Fruit fly (Drosophila melanogaster) Kc167 (cell line): ENCODE results near the gene Jasper.

Experiments used
- Myc ChIP-seq: fragments of >200 bp; optimal IDR thresholded peaks from 2 replicates; lab custom pipeline; 2017; ENCODE audit warnings: missing external identifiers
- Sin3A ChIP-seq: fragments of >200 bp; optimal IDR thresholded peaks from 2 replicates; lab custom pipeline; 2018; ENCODE audit warnings: missing external identifiers
- h ChIP-seq: fragments of >200 bp; optimal IDR thresholded peaks from 3 replicates; lab custom pipeline; 2018; ENCODE audit warnings: missing external identifiers
- insv ChIP-seq: fragments of >200 bp; optimal IDR thresholded peaks from 3 replicates; lab custom pipeline; 2018; ENCODE audit warnings: missing external identifiers
- psq ChIP-seq: fragments of >200 bp; optimal IDR thresholded peaks from 2 replicates; lab custom pipeline; 2017; ENCODE audit warnings: missing external identifiers
- ttk ChIP-seq: sonication (Bioruptor generic); optimal IDR thresholded peaks from 2 replicates; lab custom pipeline; 2017; ENCODE audit warnings: missing external identifiers

Gene Jasper

DNA sequence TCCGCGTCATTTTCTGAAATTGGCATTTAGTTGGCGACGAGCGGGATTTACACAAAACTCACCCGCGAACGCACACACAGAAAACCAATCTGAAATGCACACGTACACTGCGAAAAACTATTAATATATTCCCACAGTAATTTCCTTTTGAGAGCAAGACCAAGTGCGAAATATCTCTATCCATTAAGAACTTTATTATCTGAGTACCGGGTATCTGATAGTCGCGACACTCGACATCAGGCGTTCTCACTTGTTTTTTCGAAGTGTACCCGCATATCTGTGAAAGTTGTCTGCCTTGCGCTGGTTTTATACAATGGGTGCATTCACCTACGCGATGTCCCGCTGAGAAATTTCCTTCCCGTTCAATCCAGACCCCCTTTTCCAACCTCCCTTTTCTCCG is 23.8 kb downstream of the Jasper start:
- TF ChIP-seq insv (lab: Kevin White, UChicago): no peak
- no peak for TF ChIP-seq h
- no peak for TF ChIP-seq Myc (lab: Kevin White, UChicago)
- no peak for TF ChIP-seq ttk (lab: Kevin White, UChicago)
- no peak for TF ChIP-seq Sin3A (lab: Kevin White, UChicago)
- TF ChIP-seq psq (lab: Kevin White, UChicago): no peak

DNA sequence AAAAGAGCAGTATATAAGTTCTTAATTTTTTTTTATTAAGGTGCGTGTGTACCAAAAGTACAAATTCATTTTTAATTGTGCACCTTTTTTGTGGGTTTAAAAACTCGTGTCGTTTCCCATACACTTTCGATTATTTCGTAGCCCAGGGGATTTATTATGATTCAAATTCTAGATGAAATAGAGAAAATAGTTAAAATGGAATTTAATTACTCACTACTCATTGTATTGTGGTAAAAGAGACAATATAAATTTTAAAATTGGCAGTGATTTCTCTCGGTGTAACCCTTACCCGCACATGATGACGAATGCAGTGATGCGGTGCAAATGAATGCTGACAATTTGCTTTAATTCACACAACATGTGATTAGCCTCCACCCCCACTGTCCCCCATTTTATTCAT is 30.9 kb downstream of the Jasper start:
- TF ChIP-seq psq (lab: Kevin White, UChicago) (no peak), Sin3A (lab: Kevin White, UChicago) (no peak), insv (lab: Kevin White, UChicago) (no peak), ttk (lab: Kevin White, UChicago) (no peak)

DNA sequence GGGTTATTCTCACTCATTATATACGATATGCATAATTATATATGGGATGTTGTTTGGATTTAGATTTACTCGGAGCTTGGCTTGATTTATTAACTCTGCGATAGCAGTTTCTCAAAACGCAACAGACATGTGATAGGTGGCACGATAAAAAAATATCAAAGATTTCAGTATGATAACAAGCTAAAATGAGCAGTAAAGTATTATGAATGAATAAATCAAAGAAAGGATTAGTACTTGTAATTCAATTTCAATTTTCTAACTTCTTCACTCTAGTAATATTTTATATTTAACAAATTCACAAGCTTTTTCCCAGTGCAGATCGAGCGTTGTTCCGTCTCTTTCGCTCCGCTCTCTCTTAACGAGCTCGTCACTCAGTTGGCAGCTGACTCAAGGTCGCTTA is 31.8 kb downstream of the Jasper start:
- no peak for TF ChIP-seq psq (lab: Kevin White, UChicago)

DNA sequence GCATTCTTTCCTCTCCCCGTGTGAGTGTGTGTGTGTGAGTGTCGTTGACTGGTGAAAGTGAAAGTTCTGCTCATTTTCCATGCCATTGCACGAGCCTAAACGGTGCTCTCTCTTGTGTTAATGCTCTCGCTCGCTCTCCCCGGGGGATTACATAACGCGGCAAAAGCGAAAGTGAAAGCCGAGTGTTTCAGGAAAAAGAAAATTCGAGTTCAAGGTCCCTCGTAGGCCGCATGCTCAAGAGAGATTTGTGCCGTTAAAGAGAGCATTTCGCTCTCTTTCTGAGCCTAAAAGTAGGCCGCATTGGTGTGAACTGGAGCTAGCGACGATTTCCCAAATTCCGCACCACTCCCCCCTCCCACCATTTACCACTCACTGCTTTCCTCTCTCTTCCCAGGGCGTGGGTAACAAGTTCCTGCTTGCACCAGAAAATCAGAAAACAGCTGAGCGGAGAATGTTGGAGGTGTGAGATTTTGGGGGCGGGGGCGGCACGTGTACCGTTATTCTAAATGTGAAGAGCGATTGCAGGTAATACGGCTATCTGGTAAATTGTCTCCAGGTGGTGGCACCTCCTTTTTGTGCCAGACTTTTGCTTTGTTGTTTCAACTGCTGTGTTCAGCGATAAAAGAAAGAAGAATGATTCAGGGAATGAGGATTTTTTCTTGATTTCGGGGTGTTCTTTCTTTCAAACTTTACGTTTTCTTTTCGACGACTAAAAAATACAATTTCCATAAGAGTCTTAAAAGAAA is 38.1 kb downstream of the Jasper start:
- no peak for TF ChIP-seq ttk (lab: Kevin White, UChicago)
- TF ChIP-seq psq (lab: Kevin White, UChicago): no peak
- no peak for TF ChIP-seq Myc (lab: Kevin White, UChicago)
- no peak for TF ChIP-seq insv (lab: Kevin White, UChicago)
- no peak for TF ChIP-seq h
- no peak for TF ChIP-seq Sin3A (lab: Kevin White, UChicago)

DNA sequence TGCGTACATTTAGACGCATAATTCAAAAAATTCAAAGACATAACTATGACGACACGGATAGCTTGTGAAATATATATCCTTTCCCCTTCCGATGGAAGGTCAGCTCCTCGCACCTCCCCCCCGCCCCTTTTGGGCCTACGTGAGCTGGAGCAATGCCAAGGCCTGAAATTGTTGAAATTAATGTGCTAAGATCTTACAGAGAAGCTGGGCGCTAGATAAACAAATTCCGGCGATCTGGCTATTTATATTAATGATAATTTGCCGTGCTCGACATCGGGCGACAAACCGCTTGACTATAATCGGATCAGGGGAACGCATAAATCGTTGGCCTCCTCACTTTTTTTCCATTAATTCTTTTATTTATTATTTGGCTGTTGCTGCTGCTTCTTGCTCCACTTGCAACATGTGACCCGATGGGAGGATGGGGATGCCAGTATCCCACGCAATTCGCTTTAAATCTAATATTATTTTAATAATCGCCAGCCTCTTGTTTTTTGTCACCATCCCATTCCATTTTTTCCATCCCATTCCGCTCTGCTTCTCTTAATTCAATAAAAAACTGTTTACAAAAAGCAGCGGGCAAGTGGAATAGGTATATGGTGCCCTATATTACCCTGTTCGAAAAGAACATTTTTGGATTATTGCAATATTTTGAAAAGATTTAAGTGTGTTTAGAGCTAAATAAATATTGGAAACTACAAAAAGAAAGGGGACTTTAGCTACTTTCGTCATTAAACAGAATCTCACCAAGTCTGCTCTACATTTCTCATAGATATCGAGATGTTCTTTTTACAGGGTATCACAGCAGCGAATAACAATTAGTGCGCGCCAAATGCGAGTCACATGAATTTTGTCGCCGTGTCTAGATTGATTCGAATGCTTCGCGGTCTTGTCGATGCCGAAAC is 39.7 kb downstream of the Jasper start:
- TF ChIP-seq psq (lab: Kevin White, UChicago): no peak
- TF ChIP-seq ttk (lab: Kevin White, UChicago): no peak
- TF ChIP-seq h: no peak
- no peak for TF ChIP-seq Myc (lab: Kevin White, UChicago)
- no peak for TF ChIP-seq Sin3A (lab: Kevin White, UChicago)
- TF ChIP-seq insv (lab: Kevin White, UChicago): no peak

DNA sequence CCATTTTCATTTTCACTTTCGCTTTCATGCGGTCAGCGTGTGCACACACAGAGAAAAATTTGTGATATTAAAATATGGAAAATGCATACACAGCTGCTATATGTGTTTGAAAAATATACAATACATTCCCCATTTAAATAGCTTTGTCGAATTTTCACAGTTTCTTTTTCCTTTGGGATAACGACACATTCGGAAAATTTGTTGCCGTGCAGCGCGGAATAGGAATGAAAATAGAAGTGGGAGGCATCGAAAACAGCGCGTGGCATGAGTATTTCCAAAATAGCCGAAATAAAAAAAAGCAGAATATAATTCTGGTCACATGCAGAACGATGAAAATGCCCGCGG is 40.4 kb downstream of the Jasper start:
- no peak for TF ChIP-seq ttk (lab: Kevin White, UChicago)
- no peak for TF ChIP-seq psq (lab: Kevin White, UChicago)
- TF ChIP-seq h: no peak
- TF ChIP-seq insv (lab: Kevin White, UChicago): no peak
- TF ChIP-seq Myc (lab: Kevin White, UChicago): no peak
- no peak for TF ChIP-seq Sin3A (lab: Kevin White, UChicago)

DNA sequence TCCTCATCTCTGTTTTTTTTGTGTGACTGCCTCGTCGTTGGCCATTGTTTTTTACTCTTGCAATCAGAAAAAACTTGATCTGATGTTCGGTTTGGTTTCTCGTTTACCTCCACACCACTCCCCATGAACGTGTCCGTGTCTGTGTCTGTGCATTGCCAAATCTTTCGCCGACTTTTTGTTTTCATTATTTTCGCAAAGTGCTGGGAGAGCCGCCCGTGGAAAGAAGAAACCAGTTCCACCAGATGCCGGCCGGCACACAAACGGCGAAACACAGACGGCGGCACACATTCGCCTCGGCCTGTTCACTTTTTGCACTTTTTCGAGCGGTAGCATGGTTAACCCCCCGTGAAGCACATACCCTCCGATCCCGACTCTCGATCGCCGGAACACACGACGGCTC is 43.1 kb downstream of the Jasper start:
- no peak for TF ChIP-seq insv (lab: Kevin White, UChicago)
- no peak for TF ChIP-seq ttk (lab: Kevin White, UChicago)
- no peak for TF ChIP-seq Sin3A (lab: Kevin White, UChicago)
- TF ChIP-seq psq (lab: Kevin White, UChicago): no peak
- TF ChIP-seq h: no peak
- TF ChIP-seq Myc (lab: Kevin White, UChicago): no peak

DNA sequence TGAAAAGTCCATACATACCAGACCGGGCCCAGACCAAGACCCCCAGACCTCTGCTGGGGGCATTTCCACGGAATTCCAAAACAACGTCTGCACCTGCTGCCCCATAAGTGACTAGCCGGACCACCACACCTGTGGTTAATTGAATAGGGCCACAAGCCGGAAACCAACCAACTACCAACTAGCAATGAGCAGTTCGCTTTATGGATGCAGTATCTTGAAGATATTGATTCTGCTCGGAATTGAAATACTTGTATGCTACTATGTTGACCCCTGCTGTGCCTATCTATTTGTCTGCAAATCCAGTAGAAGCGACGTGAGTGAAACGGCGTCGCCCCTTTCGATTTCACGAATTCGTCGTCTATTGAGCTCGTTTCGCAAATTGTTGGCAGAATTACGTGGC is 43.5 kb downstream of the Jasper start:
- TF ChIP-seq h (no peak), insv (lab: Kevin White, UChicago) (no peak)

DNA sequence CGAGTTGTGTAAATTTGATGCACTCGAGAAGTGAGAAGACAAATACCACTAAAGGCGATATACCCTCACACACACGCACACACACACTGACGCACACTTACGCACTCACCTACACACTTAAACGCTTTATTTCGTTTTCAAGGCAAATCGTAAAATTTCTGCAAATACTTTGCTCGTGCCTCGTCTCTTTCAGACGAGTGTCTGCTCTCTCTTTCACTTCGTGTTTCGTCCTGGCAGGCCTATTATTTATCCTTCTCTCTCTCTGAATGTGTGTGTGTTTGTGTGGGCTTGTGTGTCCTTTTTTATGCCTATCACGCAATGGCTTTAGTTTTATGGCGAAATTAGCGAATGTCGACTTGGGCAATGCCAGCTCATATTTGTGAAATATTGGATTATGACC is 45.9 kb downstream of the Jasper start:
- TF ChIP-seq psq (lab: Kevin White, UChicago): no peak
- TF ChIP-seq insv (lab: Kevin White, UChicago): no peak
- no peak for TF ChIP-seq h
- TF ChIP-seq Sin3A (lab: Kevin White, UChicago): no peak

DNA sequence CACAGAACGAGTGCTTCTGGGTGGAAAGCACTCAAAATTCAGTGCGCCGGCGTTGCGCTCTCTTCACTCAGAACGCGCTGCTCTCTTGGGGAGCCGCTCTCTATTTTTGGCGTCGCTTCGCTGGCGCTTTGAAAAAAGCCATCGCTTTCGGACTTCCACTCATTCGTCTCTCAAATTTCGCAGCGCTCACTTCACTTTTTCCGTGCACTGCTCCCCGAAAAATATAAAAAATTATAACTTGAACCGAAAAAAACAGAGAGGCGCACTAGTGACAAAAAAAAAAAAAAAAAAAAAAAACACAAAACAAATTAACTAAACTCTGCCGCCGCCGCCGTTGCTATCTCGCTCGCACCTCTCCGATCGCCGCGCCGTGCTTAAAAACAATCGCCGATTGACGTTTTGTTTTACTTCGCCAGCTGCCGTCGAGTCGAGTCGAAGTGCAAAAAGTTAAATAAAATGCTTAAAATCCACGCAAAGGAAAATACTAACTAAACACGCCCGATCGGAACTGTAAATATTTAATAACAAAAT is 47.1 kb downstream of the Jasper start:
- TF ChIP-seq insv (lab: Kevin White, UChicago) (no peak), psq (lab: Kevin White, UChicago) (no peak), Myc (lab: Kevin White, UChicago) (no peak), Sin3A (lab: Kevin White, UChicago) (no peak), ttk (lab: Kevin White, UChicago) (no peak), h (no peak)

DNA sequence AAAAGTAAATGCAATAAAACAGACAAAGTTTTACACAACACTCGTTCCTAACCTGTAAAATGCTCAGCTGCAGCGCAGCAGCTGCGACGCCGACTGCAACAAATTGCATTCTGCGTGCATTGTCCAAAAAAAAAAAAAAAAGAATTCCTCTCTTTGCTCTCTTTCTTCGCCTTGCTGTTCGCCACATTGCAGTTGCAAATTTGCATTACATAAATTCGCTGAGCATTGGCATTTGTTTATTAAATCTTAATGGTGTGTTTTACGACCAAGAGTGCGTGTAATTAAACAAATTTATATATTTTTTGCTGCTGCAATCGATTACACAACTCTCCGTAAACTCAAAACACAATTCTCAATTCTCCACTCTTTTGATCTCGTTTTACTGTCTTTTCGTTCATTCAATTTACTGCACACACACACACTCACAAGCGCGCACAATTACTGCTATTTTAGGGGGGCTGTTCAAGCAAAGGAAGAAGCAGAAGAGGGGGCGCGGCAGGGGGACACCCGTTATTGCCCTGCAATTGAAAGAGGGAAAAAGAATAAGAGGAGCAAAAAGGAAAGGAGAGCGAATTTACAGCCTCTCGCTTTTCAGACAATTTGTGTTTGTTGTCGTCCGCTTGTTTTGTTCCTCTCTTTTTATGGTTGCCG is 48.1 kb downstream of the Jasper start:
- TF ChIP-seq insv (lab: Kevin White, UChicago): no peak
- TF ChIP-seq psq (lab: Kevin White, UChicago): no peak
- no peak for TF ChIP-seq Myc (lab: Kevin White, UChicago)
- no peak for TF ChIP-seq h
- TF ChIP-seq ttk (lab: Kevin White, UChicago): no peak
- no peak for TF ChIP-seq Sin3A (lab: Kevin White, UChicago)

DNA sequence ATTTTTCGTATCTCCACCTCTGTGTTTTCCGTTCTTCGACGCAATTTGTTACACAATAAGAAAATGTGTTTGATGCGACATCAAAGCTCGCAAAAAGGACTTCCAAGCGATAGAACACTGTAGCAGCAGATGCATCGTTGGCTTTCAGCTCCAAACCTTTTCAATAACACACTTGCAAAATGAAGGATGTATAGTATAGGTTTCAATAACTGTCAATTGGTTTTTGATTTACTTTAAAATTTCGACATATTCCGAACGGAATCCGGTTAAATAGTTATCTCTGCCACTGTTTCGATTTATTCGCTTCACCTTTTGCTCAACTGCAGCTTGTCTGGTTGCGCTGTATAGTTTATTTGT is 48.6 kb downstream of the Jasper start:
- TF ChIP-seq ttk (lab: Kevin White, UChicago) (no peak), h (no peak), Myc (lab: Kevin White, UChicago) (no peak), Sin3A (lab: Kevin White, UChicago) (no peak), psq (lab: Kevin White, UChicago) (no peak), insv (lab: Kevin White, UChicago) (no peak)
